Worm (Caenorhabditis elegans) whole organism, L2 larva: Measurements from ENCODE around the gene Y73F8A.12.
"Not testable (repeated sequence)": the region's sequence is repeated elsewhere in the genome, so short reads cannot be mapped to it uniquely, and the experiment has no call there.

Experiments used
- C34F6.9 ChIP-seq: fragments of 150-350 bp; optimal IDR thresholded peaks from 2 replicates; lab custom pipeline; 2014; ENCODE audit warnings: missing biosample characterization, missing genetic modification characterization
- F13H6.1 ChIP-seq: sonication (generic microtip); optimal IDR thresholded peaks from 2 replicates; lab custom pipeline; 2016; ENCODE audit warnings: missing genetic modification characterization, missing compliant biosample characterization
- R02D3.7 ChIP-seq: fragments of 150-350 bp; optimal IDR thresholded peaks from 2 replicates; lab custom pipeline; 2014; ENCODE audit warnings: missing biosample characterization, missing genetic modification characterization
- alr-1 ChIP-seq: fragments of 150-350 bp; optimal IDR thresholded peaks from 2 replicates; lab custom pipeline; 2014; ENCODE audit warnings: missing biosample characterization, missing genetic modification characterization
- aly-2 ChIP-seq: fragments of 150-350 bp; optimal IDR thresholded peaks from 2 replicates; lab custom pipeline; 2014; ENCODE audit warnings: missing biosample characterization, missing genetic modification characterization
- ama-1 ChIP-seq: fragments of 150-350 bp; optimal IDR thresholded peaks from 2 replicates; lab custom pipeline; 2018; ENCODE audit warnings: inconsistent platforms
- ceh-82 ChIP-seq: fragments of 150-350 bp; optimal IDR thresholded peaks from 2 replicates; lab custom pipeline; 2014; ENCODE audit warnings: missing biosample characterization, missing genetic modification characterization
- crh-2 ChIP-seq: sonication (generic microtip); optimal IDR thresholded peaks from 2 replicates; lab custom pipeline; 2017; ENCODE audit warnings: missing biosample characterization, missing genetic modification characterization
- dmd-4 ChIP-seq: sonication (generic microtip); optimal IDR thresholded peaks from 2 replicates; lab custom pipeline; 2017; ENCODE audit warnings: missing biosample characterization, missing genetic modification characterization
- elt-1 ChIP-seq: fragments of 150-350 bp; optimal IDR thresholded peaks from 2 replicates; lab custom pipeline; 2014; ENCODE audit warnings: missing biosample characterization, missing genetic modification characterization
- elt-3 ChIP-seq: sonication (generic microtip); optimal IDR thresholded peaks from 2 replicates; lab custom pipeline; 2017; ENCODE audit warnings: missing biosample characterization, missing genetic modification characterization
- lin-13 ChIP-seq: fragments of 150-350 bp; optimal IDR thresholded peaks from 2 replicates; lab custom pipeline; 2014; ENCODE audit warnings: missing biosample characterization, missing genetic modification reagents, missing genetic modification characterization
- lin-39 ChIP-seq: fragments of 150-350 bp; optimal IDR thresholded peaks from 2 replicates; lab custom pipeline; 2014; ENCODE audit warnings: missing biosample characterization, missing genetic modification reagents, missing genetic modification characterization
- lsy-2 ChIP-seq, 2 experiments: fragments of 150-350 bp in 1 of 2; sonication (generic microtip) in 1 of 2; optimal IDR thresholded peaks; 2 replicates each; lab custom pipeline; 2014 to 2017; ENCODE audit warnings: missing biosample characterization in 2 of 2, missing genetic modification characterization in 2 of 2
- mab-5 ChIP-seq: fragments of 150-350 bp; optimal IDR thresholded peaks from 2 replicates; lab custom pipeline; 2014; ENCODE audit warnings: missing biosample characterization, missing genetic modification characterization
- mbf-1 ChIP-seq: sonication (generic microtip); optimal IDR thresholded peaks from 2 replicates; lab custom pipeline; 2017; ENCODE audit warnings: missing biosample characterization, missing genetic modification characterization
- mdl-1 ChIP-seq, 2 experiments: fragments of 150-350 bp in 1 of 2; sonication (generic microtip) in 1 of 2; optimal IDR thresholded peaks; 2 replicates each; lab custom pipeline; 2017; ENCODE audit warnings: missing biosample characterization in 2 of 2, missing genetic modification characterization in 2 of 2
- nhr-10 ChIP-seq: sonication (generic microtip); optimal IDR thresholded peaks from 2 replicates; lab custom pipeline; 2017; ENCODE audit warnings: missing biosample characterization, missing genetic modification characterization
- nhr-11 ChIP-seq: fragments of 150-350 bp; optimal IDR thresholded peaks from 2 replicates; lab custom pipeline; 2014; ENCODE audit warnings: missing biosample characterization, missing genetic modification characterization
- nhr-12 ChIP-seq: fragments of 150-350 bp; optimal IDR thresholded peaks from 2 replicates; lab custom pipeline; 2014; ENCODE audit warnings: missing biosample characterization, missing genetic modification characterization
- nhr-129 ChIP-seq: fragments of 150-350 bp; optimal IDR thresholded peaks from 2 replicates; lab custom pipeline; 2014; ENCODE audit warnings: missing biosample characterization, missing genetic modification characterization
- nhr-21 ChIP-seq: fragments of 150-350 bp; optimal IDR thresholded peaks from 2 replicates; lab custom pipeline; 2014; ENCODE audit warnings: missing biosample characterization, missing genetic modification characterization
- nhr-237 ChIP-seq: fragments of 150-350 bp; optimal IDR thresholded peaks from 2 replicates; lab custom pipeline; 2014; ENCODE audit warnings: missing biosample characterization, missing genetic modification characterization
- nhr-6 ChIP-seq: fragments of 150-350 bp; optimal IDR thresholded peaks from 2 replicates; lab custom pipeline; 2014; ENCODE audit warnings: missing biosample characterization, missing genetic modification characterization
- nhr-77 ChIP-seq: fragments of 150-350 bp; optimal IDR thresholded peaks from 2 replicates; lab custom pipeline; 2014; ENCODE audit warnings: missing biosample characterization, missing genetic modification characterization
- skn-1 ChIP-seq: sonication (generic microtip); optimal IDR thresholded peaks from 2 replicates; lab custom pipeline; 2017; ENCODE audit warnings: missing biosample characterization, missing genetic modification characterization
- unc-39 ChIP-seq: fragments of 150-350 bp; optimal IDR thresholded peaks from 2 replicates; lab custom pipeline; 2014; ENCODE audit warnings: missing biosample characterization, missing genetic modification characterization
- unc-55 ChIP-seq: fragments of 150-350 bp; sonication (generic microtip); optimal IDR thresholded peaks from 3 replicates; lab custom pipeline; 2014; ENCODE audit warnings: missing biosample characterization, missing genetic modification reagents, missing genetic modification characterization
- zag-1 ChIP-seq: fragments of 150-350 bp; optimal IDR thresholded peaks from 2 replicates; lab custom pipeline; 2014; ENCODE audit warnings: missing biosample characterization, missing genetic modification characterization
- ztf-1 ChIP-seq: fragments of 200-800 bp; sonication (Bioruptor generic); conservative IDR thresholded peaks from 2 replicates; pipeline ENCODE4 v1.3.6; 2022; ENCODE audit warnings: missing genetic modification characterization, missing compliant biosample characterization
- ztf-11 ChIP-seq: sonication (generic microtip); optimal IDR thresholded peaks from 2 replicates; lab custom pipeline; 2017; ENCODE audit warnings: missing biosample characterization, missing genetic modification characterization
- ztf-4 ChIP-seq: fragments of 150-350 bp; optimal IDR thresholded peaks from 2 replicates; lab custom pipeline; 2014; ENCODE audit warnings: missing biosample characterization, missing genetic modification characterization

Gene Y73F8A.12

ce11 chrIV:15311590-15311989 is at the start of gene Y73F8A.12:
Gene Y73F8A.12, minus strand, starts transcription at chrIV:15311690.
- not testable (repeated sequence) for TF ChIP-seq skn-1 (tag; lab: Kevin White, UChicago); lin-13 (GFP tag; lab: Kevin White, UChicago); zag-1
- TF ChIP-seq, all 48 proteins: peak for 0; not testable (repeated sequence) for 48

ce11 chrIV:15361244-15361643 is 49.8 kb upstream of the Y73F8A.12 start, which contains the start of gene cpna-4:
Gene cpna-4, plus strand, starts transcription at chrIV:15361544.
- TF ChIP-seq nhr-129 (tag; lab: Kevin White, UChicago) (no peak), elt-3 (no peak), ztf-1 (no peak), nhr-12 (tag; lab: Kevin White, UChicago) (no peak), ama-1 (lab: Kevin White, UChicago) (no peak), unc-39 (tag; lab: Kevin White, UChicago) (no peak), nhr-21 (no peak), nhr-237 (tag; lab: Kevin White, UChicago) (no peak), aly-2 (no peak)

- no peak for TF ChIP-seq zag-1
- TF ChIP-seq lin-39 (tag; lab: Kevin White, UChicago) = no peak
- no peak for TF ChIP-seq nhr-10
- TF ChIP-seq elt-1 = no peak
Measured at ce11 chrIV:15336778-15337177, 25.3 kb upstream of the Y73F8A.12 start, which contains the start of gene irld-59. Gene irld-59, plus strand, starts transcription at chrIV:15337078.

- TF ChIP-seq lsy-2 (tag; optimal IDR thresholded peaks at IDR 0.05; lab: Kevin White, UChicago) = no peak
- TF ChIP-seq alr-1 (tag; lab: Kevin White, UChicago) = no peak
Measured at ce11 chrIV:15328092-15328491, 16.6 kb upstream of the Y73F8A.12 start, which contains the start of gene tbx-40. Gene tbx-40, minus strand, starts transcription at chrIV:15328192.

- TF ChIP-seq nhr-21 = no peak
Measured at ce11 chrIV:15323593-15323992, 12.1 kb upstream of the Y73F8A.12 start, which contains the start of gene tbx-39. Gene tbx-39, plus strand, starts transcription at chrIV:15323893.

- TF ChIP-seq alr-1 (tag; lab: Kevin White, UChicago) = no peak
- no peak for TF ChIP-seq ama-1 (lab: Kevin White, UChicago)
- TF ChIP-seq mab-5 (tag; lab: Kevin White, UChicago) = no peak
- TF ChIP-seq ceh-82 = no peak
- no peak for TF ChIP-seq lsy-2 (tag; optimal IDR thresholded peaks at IDR 0.05; lab: Kevin White, UChicago)
- TF ChIP-seq skn-1 (tag; lab: Kevin White, UChicago) = no peak
- TF ChIP-seq nhr-77 (tag; lab: Kevin White, UChicago) = no peak
- no peak for TF ChIP-seq nhr-6 (tag; lab: Kevin White, UChicago)
- no peak for TF ChIP-seq dmd-4
- no peak for TF ChIP-seq mbf-1 (tag; lab: Kevin White, UChicago)
- no peak for TF ChIP-seq aly-2
- TF ChIP-seq mdl-1 (tag; optimal IDR thresholded peaks at IDR 0.05; lab: Kevin White, UChicago) = no peak
- no peak for TF ChIP-seq R02D3.7
- TF ChIP-seq lin-39 (tag; lab: Kevin White, UChicago) = no peak
- no peak for TF ChIP-seq unc-55 (GFP tag; lab: Kevin White, UChicago)
- no peak for TF ChIP-seq F13H6.1 (tag; lab: Kevin White, UChicago)
- no peak for TF ChIP-seq ztf-11 (tag; lab: Kevin White, UChicago)
Measured at ce11 chrIV:15321279-15321678, 9.8 kb upstream of the Y73F8A.12 start, which contains the start of gene Y73F8A.15. Gene Y73F8A.15, plus strand, starts transcription at chrIV:15321579.

ce11 chrIV:15318982-15319381 is 7.5 kb upstream of the Y73F8A.12 start, which contains the start of gene Y73F8A.14:
Gene Y73F8A.14, minus strand, starts transcription at chrIV:15319082.
- not testable (repeated sequence) for TF ChIP-seq nhr-77 (tag; lab: Kevin White, UChicago); lsy-2 (tag; optimal IDR thresholded peaks at IDR 0.05; lab: Kevin White, UChicago); mdl-1 (tag; optimal IDR thresholded peaks at IDR 0.05; lab: Kevin White, UChicago)

ce11 chrIV:15315502-15315901 is 4.0 kb upstream of the Y73F8A.12 start:
- TF ChIP-seq nhr-12 (tag; lab: Kevin White, UChicago) = no peak
- no peak for TF ChIP-seq ztf-4
- no peak for TF ChIP-seq lin-13 (GFP tag; lab: Kevin White, UChicago)
- TF ChIP-seq nhr-129 (tag; lab: Kevin White, UChicago) = no peak
- TF ChIP-seq crh-2 (tag; lab: Kevin White, UChicago) = no peak
- TF ChIP-seq nhr-77 (tag; lab: Kevin White, UChicago) = no peak
- no peak for TF ChIP-seq nhr-11 (tag; lab: Kevin White, UChicago)
- TF ChIP-seq C34F6.9 (tag; lab: Kevin White, UChicago) = no peak
- TF ChIP-seq mdl-1 (tag; optimal IDR thresholded peaks at IDR 0.05; lab: Kevin White, UChicago) = no peak
- TF ChIP-seq, all 48 proteins: peak for 0
